Worm (Caenorhabditis elegans) whole organism, midembryonic: ENCODE data around the gene F14D7.12.

Source experiments
- cog-1 ChIP-seq: sonication (generic microtip); optimal IDR thresholded peaks from 2 replicates; lab custom pipeline; 2016; ENCODE audit warnings: missing genetic modification characterization, missing compliant biosample characterization
- flt-1 ChIP-seq: fragments of 200-800 bp; sonication (Bioruptor generic); IDR thresholded peaks from 2 replicates; pipeline ENCODE4 v1.3.6; 2022; ENCODE audit warnings: missing genetic modification characterization, missing compliant biosample characterization
- klf-2 ChIP-seq: fragments of 200-800 bp; sonication (Bioruptor generic); conservative IDR thresholded peaks from 2 replicates; pipeline ENCODE4 v1.3.6; 2022; ENCODE audit warnings: missing genetic modification reagents, missing genetic modification characterization, missing compliant biosample characterization
- tab-1 ChIP-seq: fragments of 200-800 bp; sonication (Bioruptor generic); IDR thresholded peaks from 2 replicates; pipeline ENCODE4 v1.3.6; 2022; ENCODE audit warnings: missing genetic modification characterization, missing compliant biosample characterization
- ztf-29 ChIP-seq: fragments of 200-800 bp; sonication (Bioruptor generic); IDR thresholded peaks from 2 replicates; pipeline ENCODE4 v1.3.6; 2022; ENCODE audit warnings: missing genetic modification reagents, missing genetic modification characterization, missing compliant biosample characterization

ce11 chrV:14279777-14280176 is 20.0 kb upstream of the F14D7.12 start, which contains the start of gene srt-33:
- TF ChIP-seq cog-1 (tag; lab: Kevin White, UChicago), result no peak
- no peak for TF ChIP-seq flt-1
- TF ChIP-seq klf-2 (GFP tag; lab: Robert Waterston, UW), result no peak
- TF ChIP-seq ztf-29 (GFP tag; lab: Robert Waterston, UW), result no peak
- TF ChIP-seq tab-1, result no peak
